Fruit fly (Drosophila melanogaster) whole organism, prepupa: ENCODE measurements around the gene Lsp1alpha.

ENCODE experiments used
- Blimp-1 ChIP-seq: fragments of 200-800 bp; sonication (Bioruptor generic); optimal IDR thresholded peaks from 3 replicates; lab custom pipeline; 2017; ENCODE audit warnings: missing biosample characterization, missing genetic modification characterization, mild to moderate bottlenecking, moderate library complexity, missing genetic modification reagents
- CG10631 ChIP-seq: fragments of 200-800 bp; sonication (Bioruptor generic); optimal IDR thresholded peaks from 2 replicates; lab custom pipeline; 2016; ENCODE audit warnings: missing biosample characterization, missing genetic modification characterization
- CG10669 ChIP-seq: fragments of 200-800 bp; sonication (Bioruptor generic); optimal IDR thresholded peaks from 3 replicates; lab custom pipeline; 2018; ENCODE audit warnings: missing biosample characterization, mild to moderate bottlenecking, missing genetic modification characterization, moderate library complexity
- CG11294 ChIP-seq: fragments of 200-800 bp; sonication (Bioruptor generic); IDR thresholded peaks from 2 replicates; pipeline ENCODE4 v1.3.6; 2022; ENCODE audit warnings: missing biosample characterization, missing genetic modification characterization
- CG11762 ChIP-seq: fragments of 200-800 bp; sonication (Bioruptor generic); optimal IDR thresholded peaks from 3 replicates; lab custom pipeline; 2016; ENCODE audit warnings: missing biosample characterization, missing genetic modification characterization; ENCODE audit not compliant: insufficient read depth
- CG11902 ChIP-seq: fragments of 200-800 bp; sonication (Bioruptor generic); optimal IDR thresholded peaks from 3 replicates; lab custom pipeline; 2016; ENCODE audit warnings: missing biosample characterization, missing genetic modification characterization
- CG15336 ChIP-seq: fragments of 200-800 bp; sonication (Bioruptor generic); IDR thresholded peaks from 2 replicates; pipeline ENCODE4 v1.3.6; 2022; ENCODE audit warnings: missing biosample characterization, missing genetic modification characterization
- CG1621 ChIP-seq: fragments of 200-800 bp; sonication (Bioruptor generic); optimal IDR thresholded peaks from 3 replicates; lab custom pipeline; 2018; ENCODE audit warnings: missing biosample characterization, mild to moderate bottlenecking, missing genetic modification characterization
- CG3032 ChIP-seq: fragments of 200-800 bp; optimal IDR thresholded peaks from 2 replicates; lab custom pipeline; 2019; ENCODE audit warnings: missing biosample characterization, mild to moderate bottlenecking, missing genetic modification characterization, moderate library complexity
- CG32006 ChIP-seq: fragments of 200-800 bp; sonication (Bioruptor generic); optimal IDR thresholded peaks from 3 replicates; lab custom pipeline; 2017; ENCODE audit warnings: missing biosample characterization, mild to moderate bottlenecking, missing genetic modification characterization
- CG34406 ChIP-seq: fragments of 200-800 bp; sonication (Bioruptor generic); optimal IDR thresholded peaks from 3 replicates; lab custom pipeline; 2016; ENCODE audit warnings: missing biosample characterization, missing genetic modification characterization
- CG4318 ChIP-seq: fragments of 200-800 bp; sonication (Bioruptor generic); optimal IDR thresholded peaks from 3 replicates; lab custom pipeline; 2017; ENCODE audit warnings: missing biosample characterization, mild to moderate bottlenecking, missing genetic modification characterization
- CG6163 ChIP-seq: fragments of 200-800 bp; sonication (Bioruptor generic); IDR thresholded peaks from 3 replicates; pipeline ENCODE4 v1.3.6; 2022; ENCODE audit warnings: missing biosample characterization, missing genetic modification characterization
- CG6276 ChIP-seq: fragments of 200-800 bp; sonication (Bioruptor generic); optimal IDR thresholded peaks from 2 replicates; lab custom pipeline; 2017; ENCODE audit warnings: missing biosample characterization, mild to moderate bottlenecking, missing genetic modification characterization
- CG6808 ChIP-seq: fragments of 200-800 bp; sonication (Bioruptor generic); optimal IDR thresholded peaks from 3 replicates; lab custom pipeline; 2017; ENCODE audit warnings: missing biosample characterization, missing genetic modification characterization, mild to moderate bottlenecking, moderate library complexity, missing genetic modification reagents
- CG7368 ChIP-seq: fragments of 200-800 bp; sonication (Bioruptor generic); optimal IDR thresholded peaks from 3 replicates; lab custom pipeline; 2016; ENCODE audit warnings: missing biosample characterization, missing genetic modification characterization
- CG8119 ChIP-seq: fragments of 200-800 bp; sonication (Bioruptor generic); IDR thresholded peaks from 3 replicates; pipeline ENCODE4 v1.3.6; 2022; ENCODE audit warnings: missing biosample characterization, missing genetic modification characterization
- CG8319 ChIP-seq: fragments of 200-800 bp; sonication (Bioruptor generic); optimal IDR thresholded peaks from 3 replicates; lab custom pipeline; 2016; ENCODE audit warnings: missing biosample characterization, missing genetic modification characterization
- CG8632 ChIP-seq: fragments of 200-800 bp; sonication (Bioruptor generic); optimal IDR thresholded peaks from 3 replicates; lab custom pipeline; 2016; ENCODE audit warnings: missing biosample characterization, missing genetic modification characterization
- CG9139 ChIP-seq: fragments of 200-800 bp; sonication (Bioruptor generic); optimal IDR thresholded peaks from 3 replicates; lab custom pipeline; 2017; ENCODE audit warnings: missing biosample characterization, mild to moderate bottlenecking, missing genetic modification characterization
- Eip75B ChIP-seq: fragments of 200-800 bp; sonication (Bioruptor generic); optimal IDR thresholded peaks from 3 replicates; lab custom pipeline; 2016; ENCODE audit warnings: missing biosample characterization, missing genetic modification characterization
- Eip78C ChIP-seq: fragments of 200-800 bp; sonication (Bioruptor generic); peaks from one replicate; lab custom pipeline; 2016; ENCODE audit warnings: missing biosample characterization, missing genetic modification characterization
- Ets21C ChIP-seq: fragments of 200-800 bp; sonication (Bioruptor generic); optimal IDR thresholded peaks from 3 replicates; lab custom pipeline; 2016; ENCODE audit warnings: missing biosample characterization, missing genetic modification characterization
- Ets96B ChIP-seq: fragments of 200-800 bp; optimal IDR thresholded peaks from 2 replicates; lab custom pipeline; 2019; ENCODE audit warnings: missing biosample characterization, mild to moderate bottlenecking, missing genetic modification characterization, moderate library complexity
- Gug ChIP-seq: fragments of 200-800 bp; sonication (Bioruptor generic); IDR thresholded peaks from 2 replicates; pipeline ENCODE4 v1.3.6; 2022; ENCODE audit warnings: missing biosample characterization, missing genetic modification characterization
- Hr38 ChIP-seq: sonication (Bioruptor generic); optimal IDR thresholded peaks from 2 replicates; lab custom pipeline; 2016; ENCODE audit warnings: missing biosample characterization, missing genetic modification characterization
- Hr39 ChIP-seq: fragments of 200-800 bp; sonication (Bioruptor generic); optimal IDR thresholded peaks from 2 replicates; lab custom pipeline; 2016; ENCODE audit warnings: missing biosample characterization, missing genetic modification characterization
- Hr4 ChIP-seq: fragments of 200-800 bp; sonication (Bioruptor generic); optimal IDR thresholded peaks from 3 replicates; lab custom pipeline; 2016; ENCODE audit warnings: missing biosample characterization, missing genetic modification characterization
- Met ChIP-seq: fragments of 200-800 bp; sonication (Bioruptor generic); optimal IDR thresholded peaks from 3 replicates; lab custom pipeline; 2016; ENCODE audit warnings: missing biosample characterization, missing genetic modification characterization
- OdsH ChIP-seq: fragments of 200-800 bp; sonication (Bioruptor generic); optimal IDR thresholded peaks from 3 replicates; lab custom pipeline; 2016; ENCODE audit warnings: missing biosample characterization, missing genetic modification characterization
- Smox ChIP-seq: fragments of 200-800 bp; sonication (Bioruptor generic); optimal IDR thresholded peaks from 3 replicates; lab custom pipeline; 2016; ENCODE audit warnings: missing biosample characterization, missing genetic modification characterization
- Sox14 ChIP-seq: fragments of 200-800 bp; sonication (Bioruptor generic); optimal IDR thresholded peaks from 3 replicates; lab custom pipeline; 2016; ENCODE audit warnings: missing biosample characterization, missing genetic modification characterization
- acj6 ChIP-seq: fragments of 200-800 bp; sonication (Bioruptor generic); optimal IDR thresholded peaks from 3 replicates; lab custom pipeline; 2016; ENCODE audit warnings: missing biosample characterization, missing genetic modification characterization
- cyc ChIP-seq: fragments of 200-800 bp; sonication (Bioruptor generic); optimal IDR thresholded peaks from 3 replicates; lab custom pipeline; 2016; ENCODE audit warnings: missing biosample characterization, missing genetic modification characterization
- dsx ChIP-seq: fragments of 200-800 bp; optimal IDR thresholded peaks from 3 replicates; lab custom pipeline; 2019; ENCODE audit warnings: missing biosample characterization, mild to moderate bottlenecking, missing genetic modification characterization, moderate library complexity; ENCODE audit not compliant: poor library complexity, severe bottlenecking
- eg ChIP-seq: fragments of 200-800 bp; sonication (Bioruptor generic); IDR thresholded peaks from 3 replicates; pipeline ENCODE4 v1.3.6; 2022; ENCODE audit warnings: missing biosample characterization, missing genetic modification characterization
- esn ChIP-seq: fragments of 200-800 bp; sonication (Bioruptor generic); optimal IDR thresholded peaks from 2 replicates; lab custom pipeline; 2016; ENCODE audit warnings: missing biosample characterization, mild to moderate bottlenecking, missing genetic modification characterization, moderate library complexity
- fd59A ChIP-seq: fragments of 200-800 bp; sonication (Bioruptor generic); optimal IDR thresholded peaks from 2 replicates; lab custom pipeline; 2017; ENCODE audit warnings: missing biosample characterization, mild to moderate bottlenecking, missing genetic modification characterization, missing genetic modification reagents
- fd85E ChIP-seq: fragments of 200-800 bp; sonication (Bioruptor generic); optimal IDR thresholded peaks from 3 replicates; lab custom pipeline; 2016; ENCODE audit warnings: missing biosample characterization, missing genetic modification characterization
- fkh ChIP-seq: fragments of 200-800 bp; sonication (Bioruptor generic); optimal IDR thresholded peaks from 3 replicates; lab custom pipeline; 2017; ENCODE audit warnings: missing biosample characterization, mild to moderate bottlenecking, missing genetic modification characterization, moderate library complexity
- lz ChIP-seq: fragments of 200-800 bp; sonication (Bioruptor generic); optimal IDR thresholded peaks from 3 replicates; lab custom pipeline; 2016; ENCODE audit warnings: missing biosample characterization, missing genetic modification characterization
- net ChIP-seq: fragments of 200-800 bp; sonication (Bioruptor generic); optimal IDR thresholded peaks from 3 replicates; lab custom pipeline; 2016; ENCODE audit warnings: missing biosample characterization, missing genetic modification characterization
- pdm3 ChIP-seq: fragments of 200-800 bp; sonication (Bioruptor generic); optimal IDR thresholded peaks from 3 replicates; lab custom pipeline; 2016; ENCODE audit warnings: missing biosample characterization, missing genetic modification characterization
- salr ChIP-seq, 2 experiments: fragments of 200-800 bp; sonication (Bioruptor generic); optimal IDR thresholded peaks; 3 replicates each; lab custom pipeline; 2016 to 2018; ENCODE audit warnings: missing biosample characterization in 2 of 2, missing genetic modification characterization in 2 of 2, mild to moderate bottlenecking in 1 of 2
- spab ChIP-seq: fragments of 200-800 bp; sonication (Bioruptor generic); optimal IDR thresholded peaks from 2 replicates; lab custom pipeline; 2017; ENCODE audit warnings: missing biosample characterization, mild to moderate bottlenecking, missing genetic modification characterization, missing genetic modification reagents
- ss ChIP-seq, 2 experiments: fragments of 200-800 bp; sonication (Bioruptor generic); optimal IDR thresholded peaks; 2 replicates in 1 of 2; 3 replicates in 1 of 2; lab custom pipeline; 2017 to 2018; ENCODE audit warnings: mild to moderate bottlenecking in 2 of 2, missing biosample characterization in 2 of 2, missing genetic modification characterization in 2 of 2, moderate library complexity in 1 of 2
- svp ChIP-seq: fragments of 200-800 bp; sonication (Bioruptor generic); peaks from one replicate; lab custom pipeline; 2016; ENCODE audit warnings: missing biosample characterization, missing genetic modification characterization
- topi ChIP-seq: fragments of 200-800 bp; sonication (Bioruptor generic); optimal IDR thresholded peaks from 3 replicates; lab custom pipeline; 2016; ENCODE audit warnings: missing biosample characterization, missing genetic modification characterization
- vri ChIP-seq: fragments of 200-800 bp; sonication (Bioruptor generic); optimal IDR thresholded peaks from 3 replicates; lab custom pipeline; 2016; ENCODE audit warnings: missing biosample characterization, mild to moderate bottlenecking, missing genetic modification characterization

Lsp1alpha gene

DNA sequence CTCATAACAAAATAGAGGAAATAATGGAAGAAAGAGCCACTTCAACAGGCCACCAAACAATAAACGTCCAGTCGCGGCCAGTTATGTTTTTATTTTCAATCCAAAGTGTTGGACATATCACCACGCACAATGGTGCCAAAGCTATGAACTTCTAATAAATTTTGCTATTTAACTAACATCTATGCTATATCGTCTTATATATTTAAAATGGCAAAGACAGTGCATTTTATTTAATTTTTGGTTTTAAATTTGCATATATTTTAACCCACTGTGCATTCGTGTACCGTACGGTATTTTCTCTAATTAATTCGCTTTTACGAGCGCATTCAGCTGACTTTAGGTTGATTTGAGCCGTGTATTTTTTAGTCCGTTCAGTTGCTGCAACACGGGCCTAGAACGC lies 35.7 kb upstream of the Lsp1alpha start, which contains the start of gene CG15927:
TSS of gene CG15927 (plus strand) at position 372 of the 400 bp plus-strand sequence.
- TF ChIP-seq Sox14 (GFP tag; lab: Kevin White, UChicago) (no peak), CG11294 (no peak), Smox (GFP tag; lab: Kevin White, UChicago) (peak; percentile 13), fkh (GFP tag; lab: Kevin White, UChicago) (no peak), cyc (GFP tag; lab: Kevin White, UChicago) (no peak), CG15336 (GFP tag; lab: Robert Waterston, UW) (peak; percentile 47; the same call in 1 of the 2 replicates), pdm3 (GFP tag; lab: Kevin White, UChicago) (peak; percentile 13), salr (GFP tag; optimal IDR thresholded peaks at IDR 0.05; lab: Kevin White, UChicago) (no peak), Hr38 (no peak), OdsH (GFP tag; lab: Kevin White, UChicago) (peak; percentile 16), CG10669 (GFP tag; lab: Kevin White, UChicago) (no peak), Met (GFP tag; lab: Kevin White, UChicago) (peak; percentile 13), Gug (GFP tag; lab: Robert Waterston, UW) (no peak), vri (GFP tag; lab: Kevin White, UChicago) (no peak), CG9139 (GFP tag; lab: Kevin White, UChicago) (no peak), CG1621 (tag; lab: Kevin White, UChicago) (no peak), CG3032 (tag; lab: Kevin White, UChicago) (no peak), CG4318 (GFP tag; lab: Kevin White, UChicago) (no peak), dsx (GFP tag; lab: Kevin White, UChicago) (no peak), Hr39 (GFP tag; lab: Kevin White, UChicago) (peak; percentile 13), Hr4 (GFP tag; lab: Kevin White, UChicago) (peak; percentile 64), Ets96B (tag; lab: Kevin White, UChicago) (no peak), CG10631 (GFP tag; lab: Kevin White, UChicago) (peak; percentile 14), CG11762 (GFP tag; lab: Kevin White, UChicago) (no peak), CG34406 (GFP tag; lab: Kevin White, UChicago) (no peak), CG8119 (peak; percentile 59; the same call in 2 of the 3 replicates), topi (no peak), fd59A (no peak), Eip75B (GFP tag; lab: Kevin White, UChicago) (no peak), net (GFP tag; lab: Kevin White, UChicago) (no peak), eg (peak; percentile 46; the same call in 2 of the 3 replicates), spab (GFP tag; lab: Kevin White, UChicago) (no peak), svp (no peak), CG6163 (GFP tag; lab: Robert Waterston, UW) (no peak), fd85E (GFP tag; lab: Kevin White, UChicago) (no peak), lz (GFP tag; lab: Kevin White, UChicago) (peak; percentile 6), CG7368 (no peak), ss (GFP tag; optimal IDR thresholded peaks at IDR 0.05; lab: Kevin White, UChicago) (no peak), CG8632 (GFP tag; lab: Kevin White, UChicago) (no peak), CG11902 (GFP tag; lab: Kevin White, UChicago) (no peak), CG8319 (GFP tag; lab: Kevin White, UChicago) (no peak), acj6 (GFP tag; lab: Kevin White, UChicago) (peak; percentile 19), Eip78C (peak; percentile 59), CG6276 (GFP tag; lab: Kevin White, UChicago) (no peak), Ets21C (no peak), CG6808 (GFP tag; lab: Kevin White, UChicago) (no peak), Blimp-1 (GFP tag; lab: Kevin White, UChicago) (no peak), CG32006 (peak; percentile 46), esn (no peak)
